Fruit fly (Drosophila melanogaster) whole organism, prepupa: ENCODE results near the gene EAChm.

ENCODE experiments used
- CG10631 ChIP-seq: fragments of 200-800 bp; sonication (Bioruptor generic); optimal IDR thresholded peaks from 2 replicates; lab custom pipeline; 2016; ENCODE audit warnings: missing biosample characterization, missing genetic modification characterization
- CG10669 ChIP-seq: fragments of 200-800 bp; sonication (Bioruptor generic); optimal IDR thresholded peaks from 3 replicates; lab custom pipeline; 2018; ENCODE audit warnings: missing biosample characterization, mild to moderate bottlenecking, missing genetic modification characterization, moderate library complexity
- CG11294 ChIP-seq: fragments of 200-800 bp; sonication (Bioruptor generic); IDR thresholded peaks from 2 replicates; pipeline ENCODE4 v1.3.6; 2022; ENCODE audit warnings: missing biosample characterization, missing genetic modification characterization
- CG15336 ChIP-seq: fragments of 200-800 bp; sonication (Bioruptor generic); IDR thresholded peaks from 2 replicates; pipeline ENCODE4 v1.3.6; 2022; ENCODE audit warnings: missing biosample characterization, missing genetic modification characterization
- CG1621 ChIP-seq: fragments of 200-800 bp; sonication (Bioruptor generic); optimal IDR thresholded peaks from 3 replicates; lab custom pipeline; 2018; ENCODE audit warnings: missing biosample characterization, mild to moderate bottlenecking, missing genetic modification characterization
- CG16779 ChIP-seq: fragments of 200-800 bp; sonication (Bioruptor generic); optimal IDR thresholded peaks from 3 replicates; lab custom pipeline; 2017; ENCODE audit warnings: missing biosample characterization, mild to moderate bottlenecking, missing genetic modification characterization
- CG3032 ChIP-seq: fragments of 200-800 bp; optimal IDR thresholded peaks from 2 replicates; lab custom pipeline; 2019; ENCODE audit warnings: missing biosample characterization, mild to moderate bottlenecking, missing genetic modification characterization, moderate library complexity
- CG31627 ChIP-seq: fragments of 200-800 bp; sonication (Bioruptor generic); optimal IDR thresholded peaks from 3 replicates; lab custom pipeline; 2016; ENCODE audit warnings: missing biosample characterization, missing genetic modification characterization
- CG32006 ChIP-seq: fragments of 200-800 bp; sonication (Bioruptor generic); optimal IDR thresholded peaks from 3 replicates; lab custom pipeline; 2017; ENCODE audit warnings: missing biosample characterization, mild to moderate bottlenecking, missing genetic modification characterization
- CG34406 ChIP-seq: fragments of 200-800 bp; sonication (Bioruptor generic); optimal IDR thresholded peaks from 3 replicates; lab custom pipeline; 2016; ENCODE audit warnings: missing biosample characterization, missing genetic modification characterization
- CG3919 ChIP-seq: fragments of 200-800 bp; sonication (Bioruptor generic); optimal IDR thresholded peaks from 3 replicates; lab custom pipeline; 2016; ENCODE audit warnings: missing biosample characterization, missing genetic modification characterization
- CG4318 ChIP-seq: fragments of 200-800 bp; sonication (Bioruptor generic); optimal IDR thresholded peaks from 3 replicates; lab custom pipeline; 2017; ENCODE audit warnings: missing biosample characterization, mild to moderate bottlenecking, missing genetic modification characterization
- CG6163 ChIP-seq: fragments of 200-800 bp; sonication (Bioruptor generic); IDR thresholded peaks from 3 replicates; pipeline ENCODE4 v1.3.6; 2022; ENCODE audit warnings: missing biosample characterization, missing genetic modification characterization
- CG6276 ChIP-seq: fragments of 200-800 bp; sonication (Bioruptor generic); optimal IDR thresholded peaks from 2 replicates; lab custom pipeline; 2017; ENCODE audit warnings: missing biosample characterization, mild to moderate bottlenecking, missing genetic modification characterization
- CG6792 ChIP-seq: fragments of 200-800 bp; sonication (Bioruptor generic); optimal IDR thresholded peaks from 3 replicates; lab custom pipeline; 2016; ENCODE audit warnings: missing biosample characterization, missing genetic modification characterization
- CG6808 ChIP-seq: fragments of 200-800 bp; sonication (Bioruptor generic); optimal IDR thresholded peaks from 3 replicates; lab custom pipeline; 2017; ENCODE audit warnings: missing biosample characterization, missing genetic modification characterization, mild to moderate bottlenecking, moderate library complexity, missing genetic modification reagents
- CG6854 ChIP-seq: fragments of 200-800 bp; sonication (Bioruptor generic); optimal IDR thresholded peaks from 2 replicates; lab custom pipeline; 2017; ENCODE audit warnings: missing biosample characterization, mild to moderate bottlenecking, missing genetic modification characterization
- CG7368 ChIP-seq: fragments of 200-800 bp; sonication (Bioruptor generic); optimal IDR thresholded peaks from 3 replicates; lab custom pipeline; 2016; ENCODE audit warnings: missing biosample characterization, missing genetic modification characterization
- CG8119 ChIP-seq: fragments of 200-800 bp; sonication (Bioruptor generic); IDR thresholded peaks from 3 replicates; pipeline ENCODE4 v1.3.6; 2022; ENCODE audit warnings: missing biosample characterization, missing genetic modification characterization
- CG8319 ChIP-seq: fragments of 200-800 bp; sonication (Bioruptor generic); optimal IDR thresholded peaks from 3 replicates; lab custom pipeline; 2016; ENCODE audit warnings: missing biosample characterization, missing genetic modification characterization
- Eip75B ChIP-seq: fragments of 200-800 bp; sonication (Bioruptor generic); optimal IDR thresholded peaks from 3 replicates; lab custom pipeline; 2016; ENCODE audit warnings: missing biosample characterization, missing genetic modification characterization
- Eip78C ChIP-seq: fragments of 200-800 bp; sonication (Bioruptor generic); peaks from one replicate; lab custom pipeline; 2016; ENCODE audit warnings: missing biosample characterization, missing genetic modification characterization
- Eip93F ChIP-seq: fragments of 200-800 bp; sonication (Bioruptor generic); optimal IDR thresholded peaks from 2 replicates; lab custom pipeline; 2016; ENCODE audit warnings: missing biosample characterization, mild to moderate bottlenecking, missing genetic modification characterization
- Ets96B ChIP-seq: fragments of 200-800 bp; optimal IDR thresholded peaks from 2 replicates; lab custom pipeline; 2019; ENCODE audit warnings: missing biosample characterization, mild to moderate bottlenecking, missing genetic modification characterization, moderate library complexity
- Gug ChIP-seq: fragments of 200-800 bp; sonication (Bioruptor generic); IDR thresholded peaks from 2 replicates; pipeline ENCODE4 v1.3.6; 2022; ENCODE audit warnings: missing biosample characterization, missing genetic modification characterization
- Hr39 ChIP-seq: fragments of 200-800 bp; sonication (Bioruptor generic); optimal IDR thresholded peaks from 2 replicates; lab custom pipeline; 2016; ENCODE audit warnings: missing biosample characterization, missing genetic modification characterization
- Hr4 ChIP-seq: fragments of 200-800 bp; sonication (Bioruptor generic); optimal IDR thresholded peaks from 3 replicates; lab custom pipeline; 2016; ENCODE audit warnings: missing biosample characterization, missing genetic modification characterization
- Met ChIP-seq: fragments of 200-800 bp; sonication (Bioruptor generic); optimal IDR thresholded peaks from 3 replicates; lab custom pipeline; 2016; ENCODE audit warnings: missing biosample characterization, missing genetic modification characterization
- OdsH ChIP-seq: fragments of 200-800 bp; sonication (Bioruptor generic); optimal IDR thresholded peaks from 3 replicates; lab custom pipeline; 2016; ENCODE audit warnings: missing biosample characterization, missing genetic modification characterization
- Smox ChIP-seq: fragments of 200-800 bp; sonication (Bioruptor generic); optimal IDR thresholded peaks from 3 replicates; lab custom pipeline; 2016; ENCODE audit warnings: missing biosample characterization, missing genetic modification characterization
- Sox14 ChIP-seq: fragments of 200-800 bp; sonication (Bioruptor generic); optimal IDR thresholded peaks from 3 replicates; lab custom pipeline; 2016; ENCODE audit warnings: missing biosample characterization, missing genetic modification characterization
- achi ChIP-seq: fragments of 200-800 bp; sonication (Bioruptor generic); optimal IDR thresholded peaks from 3 replicates; lab custom pipeline; 2016; ENCODE audit warnings: missing biosample characterization, missing genetic modification characterization
- acj6 ChIP-seq: fragments of 200-800 bp; sonication (Bioruptor generic); optimal IDR thresholded peaks from 3 replicates; lab custom pipeline; 2016; ENCODE audit warnings: missing biosample characterization, missing genetic modification characterization
- cyc ChIP-seq: fragments of 200-800 bp; sonication (Bioruptor generic); optimal IDR thresholded peaks from 3 replicates; lab custom pipeline; 2016; ENCODE audit warnings: missing biosample characterization, missing genetic modification characterization
- dac ChIP-seq: fragments of 200-800 bp; sonication (Bioruptor generic); optimal IDR thresholded peaks from 2 replicates; lab custom pipeline; 2017; ENCODE audit warnings: missing biosample characterization, mild to moderate bottlenecking, missing genetic modification characterization
- dsx ChIP-seq: fragments of 200-800 bp; optimal IDR thresholded peaks from 3 replicates; lab custom pipeline; 2019; ENCODE audit warnings: missing biosample characterization, mild to moderate bottlenecking, missing genetic modification characterization, moderate library complexity; ENCODE audit not compliant: poor library complexity, severe bottlenecking
- esn ChIP-seq: fragments of 200-800 bp; sonication (Bioruptor generic); optimal IDR thresholded peaks from 2 replicates; lab custom pipeline; 2016; ENCODE audit warnings: missing biosample characterization, mild to moderate bottlenecking, missing genetic modification characterization, moderate library complexity
- fd59A ChIP-seq: fragments of 200-800 bp; sonication (Bioruptor generic); optimal IDR thresholded peaks from 2 replicates; lab custom pipeline; 2017; ENCODE audit warnings: missing biosample characterization, mild to moderate bottlenecking, missing genetic modification characterization, missing genetic modification reagents
- fd85E ChIP-seq: fragments of 200-800 bp; sonication (Bioruptor generic); optimal IDR thresholded peaks from 3 replicates; lab custom pipeline; 2016; ENCODE audit warnings: missing biosample characterization, missing genetic modification characterization
- net ChIP-seq: fragments of 200-800 bp; sonication (Bioruptor generic); optimal IDR thresholded peaks from 3 replicates; lab custom pipeline; 2016; ENCODE audit warnings: missing biosample characterization, missing genetic modification characterization
- pdm3 ChIP-seq: fragments of 200-800 bp; sonication (Bioruptor generic); optimal IDR thresholded peaks from 3 replicates; lab custom pipeline; 2016; ENCODE audit warnings: missing biosample characterization, missing genetic modification characterization
- salr ChIP-seq, 2 experiments: fragments of 200-800 bp; sonication (Bioruptor generic); optimal IDR thresholded peaks; 3 replicates each; lab custom pipeline; 2016 to 2018; ENCODE audit warnings: missing biosample characterization in 2 of 2, missing genetic modification characterization in 2 of 2, mild to moderate bottlenecking in 1 of 2
- spab ChIP-seq: fragments of 200-800 bp; sonication (Bioruptor generic); optimal IDR thresholded peaks from 2 replicates; lab custom pipeline; 2017; ENCODE audit warnings: missing biosample characterization, mild to moderate bottlenecking, missing genetic modification characterization, missing genetic modification reagents
- ss ChIP-seq, 2 experiments: fragments of 200-800 bp; sonication (Bioruptor generic); optimal IDR thresholded peaks; 2 replicates in 1 of 2; 3 replicates in 1 of 2; lab custom pipeline; 2017 to 2018; ENCODE audit warnings: mild to moderate bottlenecking in 2 of 2, missing biosample characterization in 2 of 2, missing genetic modification characterization in 2 of 2, moderate library complexity in 1 of 2
- svp ChIP-seq: fragments of 200-800 bp; sonication (Bioruptor generic); peaks from one replicate; lab custom pipeline; 2016; ENCODE audit warnings: missing biosample characterization, missing genetic modification characterization
- topi ChIP-seq: fragments of 200-800 bp; sonication (Bioruptor generic); optimal IDR thresholded peaks from 3 replicates; lab custom pipeline; 2016; ENCODE audit warnings: missing biosample characterization, missing genetic modification characterization

Gene EAChm

dm6 chr3L:15005085-15005484 lies 49.5 kb upstream of the EAChm start (continued):
- no peak for TF ChIP-seq fd85E (GFP tag; lab: Kevin White, UChicago)
- TF ChIP-seq CG1621: peak; percentile 22
- TF ChIP-seq salr (GFP tag; optimal IDR thresholded peaks at IDR 0.05; lab: Kevin White, UChicago): peak in 1 of 2 experiments; percentile 6
- TF ChIP-seq topi (GFP tag; lab: Kevin White, UChicago): peak; percentile 56
- peak; percentile 59 for TF ChIP-seq CG10669 (GFP tag; lab: Kevin White, UChicago)
- TF ChIP-seq Smox (GFP tag; lab: Kevin White, UChicago): peak; percentile 46
- peak; percentile 67 for TF ChIP-seq Hr4 (GFP tag; lab: Kevin White, UChicago)
- TF ChIP-seq svp (GFP tag; lab: Kevin White, UChicago): peak; percentile 72
- TF ChIP-seq dsx (GFP tag; lab: Kevin White, UChicago): no peak
- TF ChIP-seq Sox14: peak; percentile 64
- TF ChIP-seq spab (GFP tag; lab: Kevin White, UChicago): no peak
- peak; percentile 9 for TF ChIP-seq dac (GFP tag; lab: Kevin White, UChicago)
- TF ChIP-seq, all 60 proteins: peak for 41

dm6 chr3L:15005774-15006173 lies 48.8 kb upstream of the EAChm start:
- peak; percentile 67 for TF ChIP-seq spab (GFP tag; lab: Kevin White, UChicago)
- TF ChIP-seq Hr4 (GFP tag; lab: Kevin White, UChicago): peak; percentile 14
- peak; percentile 40 for TF ChIP-seq CG3919 (GFP tag; lab: Kevin White, UChicago)
- TF ChIP-seq net (GFP tag; lab: Kevin White, UChicago): peak; percentile 15
- TF ChIP-seq topi (GFP tag; lab: Kevin White, UChicago): no peak
- no peak for TF ChIP-seq Hr39 (GFP tag; lab: Kevin White, UChicago)
- TF ChIP-seq CG1621: peak; percentile 1
- peak; percentile 52 for TF ChIP-seq fd59A (GFP tag; lab: Kevin White, UChicago)
- TF ChIP-seq CG32006 (GFP tag; lab: Kevin White, UChicago): peak; percentile 51
- TF ChIP-seq CG6792 (GFP tag; lab: Kevin White, UChicago): peak; percentile 30
- no peak for TF ChIP-seq CG11294 (GFP tag; lab: Robert Waterston, UW)
- no peak for TF ChIP-seq CG6854 (GFP tag; lab: Kevin White, UChicago)
- peak; percentile 71 for TF ChIP-seq Ets96B (tag; lab: Kevin White, UChicago)
- TF ChIP-seq esn (GFP tag; lab: Kevin White, UChicago): no peak
- TF ChIP-seq CG10631: peak; percentile 67
- peak in 1 of 2 experiments; percentile 27 for TF ChIP-seq salr (GFP tag; optimal IDR thresholded peaks at IDR 0.05; lab: Kevin White, UChicago)
- peak; percentile 67 for TF ChIP-seq dsx (GFP tag; lab: Kevin White, UChicago)
- peak; percentile 10 for TF ChIP-seq CG6276 (GFP tag; lab: Kevin White, UChicago)
- peak; percentile 42 to 61 for TF ChIP-seq ss (GFP tag; optimal IDR thresholded peaks at IDR 0.05; lab: Kevin White, UChicago)
- TF ChIP-seq OdsH (GFP tag; lab: Kevin White, UChicago): peak; percentile 44
- TF ChIP-seq CG31627 (GFP tag; lab: Kevin White, UChicago): peak; percentile 2
- peak; percentile 46 for TF ChIP-seq achi
- peak; percentile 61 for TF ChIP-seq CG6808 (GFP tag; lab: Kevin White, UChicago)
- TF ChIP-seq CG16779: peak; percentile 8
- TF ChIP-seq Eip75B: peak; percentile 37
- peak; percentile 51 for TF ChIP-seq CG10669 (GFP tag; lab: Kevin White, UChicago)
- TF ChIP-seq dac (GFP tag; lab: Kevin White, UChicago): peak; percentile 2
- 0 out of 3 replicates have a peak, but pooled peaks have one; percentile 41 for TF ChIP-seq CG6163
- 0 out of 2 replicates have a peak, but pooled peaks have one; percentile 10 for TF ChIP-seq Gug
- TF ChIP-seq Sox14: peak; percentile 23
- TF ChIP-seq CG4318 (GFP tag; lab: Kevin White, UChicago): no peak
- TF ChIP-seq CG34406 (GFP tag; lab: Kevin White, UChicago): peak; percentile 16
- peak; percentile 35 for TF ChIP-seq acj6
- peak; percentile 43 for TF ChIP-seq CG15336 (GFP tag; lab: Robert Waterston, UW)
- peak; percentile 10 for TF ChIP-seq pdm3 (GFP tag; lab: Kevin White, UChicago)
- no peak for TF ChIP-seq cyc
- TF ChIP-seq Smox (GFP tag; lab: Kevin White, UChicago): peak; percentile 12
- TF ChIP-seq CG8319: no peak
- peak; percentile 5 for TF ChIP-seq CG7368 (GFP tag; lab: Kevin White, UChicago)
- no peak for TF ChIP-seq Eip93F (GFP tag; lab: Kevin White, UChicago)
- peak; percentile 50 for TF ChIP-seq CG3032 (tag; lab: Kevin White, UChicago)
- TF ChIP-seq Eip78C (GFP tag; lab: Kevin White, UChicago): peak; percentile 89
- no peak for TF ChIP-seq CG8119 (GFP tag; lab: Robert Waterston, UW)
- TF ChIP-seq Met (GFP tag; lab: Kevin White, UChicago): peak; percentile 9
- TF ChIP-seq, all 60 proteins: peak for 34
